Fruit fly (Drosophila melanogaster): ENCODE results near the gene Uros1.
A peak's percentile ranks its signal among the peaks of the same experiment; 100 is the strongest.

The Uros1 gene

dm6 chrX:8861267-8861666 lies 38.8 kb downstream of the Uros1 start (continued):
- TF ChIP-seq Dfd (GFP tag; optimal IDR thresholded peaks at IDR 0.05): no peak
- no peak for TF ChIP-seq CG7271 (tag; optimal IDR thresholded peaks at IDR 0.05)
- no peak for TF ChIP-seq CG14441 (GFP tag; IDR thresholded peaks at IDR 0.05)
- TF ChIP-seq HLH4C (GFP tag; IDR thresholded peaks at IDR 0.05; ENCODE audit: partially characterized antibody): no peak
- TF ChIP-seq MESR4 (GFP tag; optimal IDR thresholded peaks at IDR 0.05): no peak
- no peak for TF ChIP-seq CG3065 (GFP tag; optimal IDR thresholded peaks at IDR 0.05)
- TF ChIP-seq bab2 (GFP tag; optimal IDR thresholded peaks at IDR 0.05): no peak
- TF ChIP-seq Mad (GFP tag; optimal IDR thresholded peaks at IDR 0.05): no peak
- TF ChIP-seq CG18764 (GFP tag; optimal IDR thresholded peaks at IDR 0.05): peak; percentile 2
- TF ChIP-seq CG14050 (GFP tag; IDR thresholded peaks at IDR 0.05): no peak
- TF ChIP-seq CG7372 (GFP tag; IDR thresholded peaks at IDR 0.05): no peak
- TF ChIP-seq Six4 (GFP tag; optimal IDR thresholded peaks at IDR 0.05): peak; percentile 32
- peak; percentile 60 for TF ChIP-seq CG4424 (GFP tag; optimal IDR thresholded peaks at IDR 0.05)
- no peak for TF ChIP-seq CG11695 (GFP tag; IDR thresholded peaks at IDR 0.05)
- TF ChIP-seq CG11247 (GFP tag; IDR thresholded peaks at IDR 0.05): no peak
- no peak for TF ChIP-seq CG6683 (GFP tag; optimal IDR thresholded peaks at IDR 0.05)
- peak; percentile 41; the same call in 1 of the 2 replicates for TF ChIP-seq esg (GFP tag; conservative IDR thresholded peaks at IDR 0.05)
- TF ChIP-seq danr (GFP tag; IDR thresholded peaks at IDR 0.05): no peak
- TF ChIP-seq CG7987 (GFP tag; optimal IDR thresholded peaks at IDR 0.05): no peak
- TF ChIP-seq CG31224 (GFP tag; IDR thresholded peaks at IDR 0.05): no peak
- no peak for TF ChIP-seq hb (GFP tag; IDR thresholded peaks at IDR 0.05; ENCODE audit: partially characterized antibody)
- no peak for TF ChIP-seq chm (GFP tag; IDR thresholded peaks at IDR 0.05)
- TF ChIP-seq CrebB (tag; optimal IDR thresholded peaks at IDR 0.05): no peak
- TF ChIP-seq CG4360 (GFP tag; IDR thresholded peaks at IDR 0.05): no peak
- peak; percentile 15 for TF ChIP-seq corto (GFP tag; optimal IDR thresholded peaks at IDR 0.05)
- TF ChIP-seq CG11085 (GFP tag; IDR thresholded peaks at IDR 0.05): no peak
- TF ChIP-seq CG18262 (tag; optimal IDR thresholded peaks at IDR 0.05): peak; percentile 28
- TF ChIP-seq Dp (GFP tag; optimal IDR thresholded peaks at IDR 0.05): no peak
- peak; percentile 29 for TF ChIP-seq dmrt11E (tag; optimal IDR thresholded peaks at IDR 0.05)
- no peak for TF ChIP-seq CG6813 (GFP tag; optimal IDR thresholded peaks at IDR 0.05)
- no peak for TF ChIP-seq her (GFP tag; optimal IDR thresholded peaks at IDR 0.05)
- TF ChIP-seq CG14965 (GFP tag; optimal IDR thresholded peaks at IDR 0.05; ENCODE audit: borderline replicate concordance): no peak
- no peak for TF ChIP-seq Kr (GFP tag; optimal IDR thresholded peaks at IDR 0.05)
- TF ChIP-seq Bteb2 (GFP tag; optimal IDR thresholded peaks at IDR 0.05): no peak
- no peak for TF ChIP-seq dan (GFP tag; IDR thresholded peaks at IDR 0.05)
- peak; percentile 25 for TF ChIP-seq jing (GFP tag; optimal IDR thresholded peaks at IDR 0.05)
- TF ChIP-seq MBD-R2 (GFP tag; IDR thresholded peaks at IDR 0.05): no peak
- TF ChIP-seq CG10321 (GFP tag; IDR thresholded peaks at IDR 0.05): no peak
- peak; percentile 17 for TF ChIP-seq Hsf (GFP tag; optimal IDR thresholded peaks at IDR 0.05)
- TF ChIP-seq ERR (GFP tag; optimal IDR thresholded peaks at IDR 0.05): no peak
- TF ChIP-seq Dip2 (GFP tag; IDR thresholded peaks at IDR 0.05): no peak
- no peak for TF ChIP-seq CG16813 (GFP tag; IDR thresholded peaks at IDR 0.05; ENCODE audit: partially characterized antibody)
- no peak for TF ChIP-seq pita (GFP tag; optimal IDR thresholded peaks at IDR 0.05)
- TF ChIP-seq CG12104 (GFP tag; optimal IDR thresholded peaks at IDR 0.05): no peak
- no peak for TF ChIP-seq crc (GFP tag; optimal IDR thresholded peaks at IDR 0.05)
- peak in 1 of 2 experiments; percentile 4 for TF ChIP-seq eve (GFP tag; optimal IDR thresholded peaks at IDR 0.05)
- no peak for TF ChIP-seq grn (GFP tag; optimal IDR thresholded peaks at IDR 0.05)
- TF ChIP-seq Dek (tag; optimal IDR thresholded peaks at IDR 0.05): no peak
- TF ChIP-seq CG1647 (GFP tag; optimal IDR thresholded peaks at IDR 0.05): no peak
- TF ChIP-seq CG18011 (GFP tag; optimal IDR thresholded peaks at IDR 0.05): no peak
- TF ChIP-seq lmd (GFP tag; IDR thresholded peaks at IDR 0.05): peak; percentile 46; the same call in 1 of the 2 replicates
- no peak for TF ChIP-seq CG17802 (tag; optimal IDR thresholded peaks at IDR 0.05)

Data from whole organism, embryonic.